Worm (Caenorhabditis elegans) whole organism, L2 larva: ENCODE measurements around the gene sdz-1.
A peak's percentile ranks its signal among the peaks of the same experiment; 100 is the strongest.

ENCODE experiments used
- C34F6.9 ChIP-seq: fragments of 150-350 bp; optimal IDR thresholded peaks from 2 replicates; lab custom pipeline; 2014; ENCODE audit warnings: missing biosample characterization, missing genetic modification characterization
- F13H6.1 ChIP-seq: sonication (generic microtip); optimal IDR thresholded peaks from 2 replicates; lab custom pipeline; 2016; ENCODE audit warnings: missing genetic modification characterization, missing compliant biosample characterization
- R02D3.7 ChIP-seq: fragments of 150-350 bp; optimal IDR thresholded peaks from 2 replicates; lab custom pipeline; 2014; ENCODE audit warnings: missing biosample characterization, missing genetic modification characterization
- Y55F3AM.14 ChIP-seq: fragments of 200-800 bp; sonication (Bioruptor generic); optimal IDR thresholded peaks from 2 replicates; lab custom pipeline; 2018; ENCODE audit warnings: mild to moderate bottlenecking, missing genetic modification characterization, missing compliant biosample characterization
- ZK546.5 ChIP-seq: sonication (generic microtip); optimal IDR thresholded peaks from 2 replicates; lab custom pipeline; 2017; ENCODE audit warnings: missing biosample characterization, missing genetic modification characterization
- aly-2 ChIP-seq: fragments of 150-350 bp; optimal IDR thresholded peaks from 2 replicates; lab custom pipeline; 2014; ENCODE audit warnings: missing biosample characterization, missing genetic modification characterization
- ama-1 ChIP-seq: fragments of 150-350 bp; optimal IDR thresholded peaks from 2 replicates; lab custom pipeline; 2018; ENCODE audit warnings: inconsistent platforms
- blmp-1 ChIP-seq: sonication (generic microtip); optimal IDR thresholded peaks from 2 replicates; lab custom pipeline; 2017; ENCODE audit warnings: missing genetic modification characterization, mild to moderate bottlenecking, missing compliant biosample characterization, antibody characterized with exemption, moderate library complexity; ENCODE audit not compliant: insufficient read depth
- ceh-16 ChIP-seq: fragments of 150-350 bp; optimal IDR thresholded peaks from 2 replicates; lab custom pipeline; 2014; ENCODE audit warnings: missing biosample characterization, missing genetic modification characterization
- ceh-82 ChIP-seq: fragments of 150-350 bp; optimal IDR thresholded peaks from 2 replicates; lab custom pipeline; 2014; ENCODE audit warnings: missing biosample characterization, missing genetic modification characterization
- crh-2 ChIP-seq: sonication (generic microtip); optimal IDR thresholded peaks from 2 replicates; lab custom pipeline; 2017; ENCODE audit warnings: missing biosample characterization, missing genetic modification characterization
- dmd-4 ChIP-seq: sonication (generic microtip); optimal IDR thresholded peaks from 2 replicates; lab custom pipeline; 2017; ENCODE audit warnings: missing biosample characterization, missing genetic modification characterization
- egl-27 ChIP-seq: sonication (generic microtip); optimal IDR thresholded peaks from 3 replicates; lab custom pipeline; 2017; ENCODE audit warnings: missing biosample characterization, missing genetic modification reagents, missing genetic modification characterization
- elt-1 ChIP-seq: fragments of 150-350 bp; optimal IDR thresholded peaks from 2 replicates; lab custom pipeline; 2014; ENCODE audit warnings: missing biosample characterization, missing genetic modification characterization
- elt-3 ChIP-seq: sonication (generic microtip); optimal IDR thresholded peaks from 2 replicates; lab custom pipeline; 2017; ENCODE audit warnings: missing biosample characterization, missing genetic modification characterization
- fos-1 ChIP-seq: fragments of 150-350 bp; optimal IDR thresholded peaks from 2 replicates; lab custom pipeline; 2014; ENCODE audit warnings: missing biosample characterization, missing genetic modification characterization
- lin-11 ChIP-seq: fragments of 150-350 bp; sonication (generic microtip); optimal IDR thresholded peaks from 2 replicates; lab custom pipeline; 2014; ENCODE audit warnings: missing biosample characterization, missing genetic modification characterization, inconsistent platforms, mixed read lengths
- lin-39 ChIP-seq: fragments of 150-350 bp; optimal IDR thresholded peaks from 2 replicates; lab custom pipeline; 2014; ENCODE audit warnings: missing biosample characterization, missing genetic modification reagents, missing genetic modification characterization
- lsy-2 ChIP-seq, 2 experiments: fragments of 150-350 bp in 1 of 2; sonication (generic microtip) in 1 of 2; optimal IDR thresholded peaks; 2 replicates each; lab custom pipeline; 2014 to 2017; ENCODE audit warnings: missing biosample characterization in 2 of 2, missing genetic modification characterization in 2 of 2
- mab-5 ChIP-seq: fragments of 150-350 bp; optimal IDR thresholded peaks from 2 replicates; lab custom pipeline; 2014; ENCODE audit warnings: missing biosample characterization, missing genetic modification characterization
- mbf-1 ChIP-seq: sonication (generic microtip); optimal IDR thresholded peaks from 2 replicates; lab custom pipeline; 2017; ENCODE audit warnings: missing biosample characterization, missing genetic modification characterization
- mdl-1 ChIP-seq, 2 experiments: fragments of 150-350 bp in 1 of 2; sonication (generic microtip) in 1 of 2; optimal IDR thresholded peaks; 2 replicates each; lab custom pipeline; 2017; ENCODE audit warnings: missing biosample characterization in 2 of 2, missing genetic modification characterization in 2 of 2
- nhr-10 ChIP-seq: sonication (generic microtip); optimal IDR thresholded peaks from 2 replicates; lab custom pipeline; 2017; ENCODE audit warnings: missing biosample characterization, missing genetic modification characterization
- nhr-11 ChIP-seq: fragments of 150-350 bp; optimal IDR thresholded peaks from 2 replicates; lab custom pipeline; 2014; ENCODE audit warnings: missing biosample characterization, missing genetic modification characterization
- nhr-12 ChIP-seq: fragments of 150-350 bp; optimal IDR thresholded peaks from 2 replicates; lab custom pipeline; 2014; ENCODE audit warnings: missing biosample characterization, missing genetic modification characterization
- nhr-129 ChIP-seq: fragments of 150-350 bp; optimal IDR thresholded peaks from 2 replicates; lab custom pipeline; 2014; ENCODE audit warnings: missing biosample characterization, missing genetic modification characterization
- nhr-21 ChIP-seq: fragments of 150-350 bp; optimal IDR thresholded peaks from 2 replicates; lab custom pipeline; 2014; ENCODE audit warnings: missing biosample characterization, missing genetic modification characterization
- nhr-25 ChIP-seq: fragments of 150-350 bp; sonication (generic microtip); optimal IDR thresholded peaks from 3 replicates; lab custom pipeline; 2014; ENCODE audit warnings: missing biosample characterization, missing genetic modification characterization
- nhr-6 ChIP-seq: fragments of 150-350 bp; optimal IDR thresholded peaks from 2 replicates; lab custom pipeline; 2014; ENCODE audit warnings: missing biosample characterization, missing genetic modification characterization
- nhr-77 ChIP-seq: fragments of 150-350 bp; optimal IDR thresholded peaks from 2 replicates; lab custom pipeline; 2014; ENCODE audit warnings: missing biosample characterization, missing genetic modification characterization
- sma-3 ChIP-seq: sonication (generic microtip); optimal IDR thresholded peaks from 2 replicates; lab custom pipeline; 2016; ENCODE audit warnings: missing genetic modification reagents, missing genetic modification characterization, missing compliant biosample characterization
- sma-9 ChIP-seq, 2 experiments: fragments of 150-350 bp in 1 of 2; sonication (generic microtip) in 1 of 2; optimal IDR thresholded peaks; 2 replicates each; lab custom pipeline; 2014 to 2016; ENCODE audit warnings: missing genetic modification characterization in 2 of 2, mild to moderate bottlenecking in 1 of 2, missing biosample characterization in 1 of 2, missing compliant biosample characterization in 1 of 2, missing genetic modification reagents in 1 of 2, moderate library complexity in 1 of 2
- snpc-4 ChIP-seq: fragments of 150-350 bp; optimal IDR thresholded peaks from 2 replicates; lab custom pipeline; 2014; ENCODE audit warnings: missing biosample characterization, missing genetic modification characterization
- unc-39 ChIP-seq: fragments of 150-350 bp; optimal IDR thresholded peaks from 2 replicates; lab custom pipeline; 2014; ENCODE audit warnings: missing biosample characterization, missing genetic modification characterization
- unc-55 ChIP-seq: fragments of 150-350 bp; sonication (generic microtip); optimal IDR thresholded peaks from 3 replicates; lab custom pipeline; 2014; ENCODE audit warnings: missing biosample characterization, missing genetic modification reagents, missing genetic modification characterization
- unc-62 ChIP-seq: fragments of 150-350 bp; optimal IDR thresholded peaks from 2 replicates; lab custom pipeline; 2014; ENCODE audit warnings: missing biosample characterization, missing genetic modification reagents, missing genetic modification characterization
- zag-1 ChIP-seq: fragments of 150-350 bp; optimal IDR thresholded peaks from 2 replicates; lab custom pipeline; 2014; ENCODE audit warnings: missing biosample characterization, missing genetic modification characterization
- ztf-1 ChIP-seq: fragments of 200-800 bp; sonication (Bioruptor generic); conservative IDR thresholded peaks from 2 replicates; pipeline ENCODE4 v1.3.6; 2022; ENCODE audit warnings: missing genetic modification characterization, missing compliant biosample characterization
- ztf-11 ChIP-seq: sonication (generic microtip); optimal IDR thresholded peaks from 2 replicates; lab custom pipeline; 2017; ENCODE audit warnings: missing biosample characterization, missing genetic modification characterization
- ztf-4 ChIP-seq: fragments of 150-350 bp; optimal IDR thresholded peaks from 2 replicates; lab custom pipeline; 2014; ENCODE audit warnings: missing biosample characterization, missing genetic modification characterization

sdz-1 gene

ce11 chrIII:8739126-8739525, 39.0 kb upstream of the sdz-1 start (continued):
- no peak for TF ChIP-seq ztf-1 (GFP tag; lab: Robert Waterston, UW)
- TF ChIP-seq Y55F3AM.14 (GFP tag; lab: Kevin White, UChicago), result no peak
- TF ChIP-seq ceh-82, result no peak

ce11 chrIII:8738289-8738688, 38.1 kb upstream of the sdz-1 start:
- TF ChIP-seq Y55F3AM.14 (GFP tag; lab: Kevin White, UChicago) (no peak), unc-55 (GFP tag; lab: Kevin White, UChicago) (no peak), nhr-77 (tag; lab: Kevin White, UChicago) (no peak), nhr-21 (no peak), lsy-2 (tag; optimal IDR thresholded peaks at IDR 0.05; lab: Kevin White, UChicago) (no peak), nhr-6 (tag; lab: Kevin White, UChicago) (no peak), lin-39 (tag; lab: Kevin White, UChicago) (no peak), unc-39 (no peak), elt-1 (tag; lab: Kevin White, UChicago) (no peak)

ce11 chrIII:8737391-8737790, 37.3 kb upstream of the sdz-1 start:
- peak; percentile 12 for TF ChIP-seq C34F6.9 (tag; lab: Kevin White, UChicago)
- no peak for TF ChIP-seq ztf-11
- no peak for TF ChIP-seq sma-9 (GFP tag; optimal IDR thresholded peaks at IDR 0.05; lab: Kevin White, UChicago)
- no peak for TF ChIP-seq sma-9 (tag; optimal IDR thresholded peaks at IDR 0.05; lab: Kevin White, UChicago)

- TF ChIP-seq nhr-21, result no peak
- no peak for TF ChIP-seq R02D3.7 (tag; lab: Kevin White, UChicago)
- no peak for TF ChIP-seq nhr-11 (tag; lab: Kevin White, UChicago)
- TF ChIP-seq elt-3 (tag; lab: Kevin White, UChicago), result no peak
- TF ChIP-seq nhr-10 (tag; lab: Kevin White, UChicago), result no peak
- TF ChIP-seq aly-2, result no peak
- no peak for TF ChIP-seq ceh-16 (tag; lab: Kevin White, UChicago)
- peak; percentile 57 for TF ChIP-seq ztf-4 (tag; lab: Kevin White, UChicago)
- no peak for TF ChIP-seq mbf-1
- TF ChIP-seq sma-3 (GFP tag; lab: Kevin White, UChicago), result no peak
- TF ChIP-seq blmp-1 (tag; lab: Kevin White, UChicago), result peak; percentile 32
- peak; percentile 61 for TF ChIP-seq nhr-25 (tag; lab: Kevin White, UChicago)
- no peak for TF ChIP-seq mdl-1 (tag; optimal IDR thresholded peaks at IDR 0.05; lab: Kevin White, UChicago)
- TF ChIP-seq ZK546.5, result no peak
- no peak for TF ChIP-seq dmd-4 (tag; lab: Kevin White, UChicago)
- peak; percentile 35 for TF ChIP-seq unc-55 (GFP tag; lab: Kevin White, UChicago)
- TF ChIP-seq zag-1 (tag; lab: Kevin White, UChicago), result no peak
- no peak for TF ChIP-seq egl-27 (tag; lab: Kevin White, UChicago)
- TF ChIP-seq crh-2 (tag; lab: Kevin White, UChicago), result peak; percentile 40
- peak; percentile 70 for TF ChIP-seq sma-9 (GFP tag; optimal IDR thresholded peaks at IDR 0.05; lab: Kevin White, UChicago)
- no peak for TF ChIP-seq sma-9 (tag; optimal IDR thresholded peaks at IDR 0.05; lab: Kevin White, UChicago)
- peak; percentile 34 for TF ChIP-seq C34F6.9 (tag; lab: Kevin White, UChicago)
- no peak for TF ChIP-seq lin-11 (tag; lab: Kevin White, UChicago)
- peak; percentile 98 for TF ChIP-seq nhr-129 (tag; lab: Kevin White, UChicago)
- TF ChIP-seq F13H6.1 (tag; lab: Kevin White, UChicago), result peak; percentile 86
- peak; percentile 26 for TF ChIP-seq fos-1
- TF ChIP-seq nhr-6 (tag; lab: Kevin White, UChicago), result peak; percentile 32
- no peak for TF ChIP-seq Y55F3AM.14 (GFP tag; lab: Kevin White, UChicago)
- TF ChIP-seq nhr-77 (tag; lab: Kevin White, UChicago), result no peak
- TF ChIP-seq nhr-12, result no peak
- no peak for TF ChIP-seq lin-39 (tag; lab: Kevin White, UChicago)
- no peak for TF ChIP-seq mab-5
- no peak for TF ChIP-seq ama-1 (lab: Kevin White, UChicago)
- no peak for TF ChIP-seq snpc-4 (tag; lab: Kevin White, UChicago)
- no peak for TF ChIP-seq elt-1 (tag; lab: Kevin White, UChicago)
- TF ChIP-seq ztf-1 (GFP tag; lab: Robert Waterston, UW), result no peak
- peak in 1 of 2 experiments; percentile 32 for TF ChIP-seq lsy-2 (tag; optimal IDR thresholded peaks at IDR 0.05; lab: Kevin White, UChicago)
- TF ChIP-seq unc-62, result no peak
- no peak for TF ChIP-seq unc-39
- TF ChIP-seq, all 48 proteins: peak for 12
These were observed 34.3 kb upstream of the sdz-1 start for ce11 chrIII:8734327-8734885.
